Worm (Caenorhabditis elegans) whole organism, young adult: Measurements from ENCODE around the gene nol-10.

Experiments
- F10E7.11 ChIP-seq: sonication (generic microtip); optimal IDR thresholded peaks from 2 replicates; lab custom pipeline; 2017; ENCODE audit warnings: mild to moderate bottlenecking, missing genetic modification characterization, moderate library complexity, missing compliant biosample characterization
- F33H1.4 ChIP-seq: fragments of 200-800 bp; sonication (Bioruptor generic); IDR thresholded peaks from 2 replicates; pipeline ENCODE4 v1.3.6; 2022; ENCODE audit warnings: missing genetic modification reagents, missing genetic modification characterization, missing compliant biosample characterization
- F49E8.2 ChIP-seq: sonication (generic microtip); optimal IDR thresholded peaks from 3 replicates; lab custom pipeline; 2017; ENCODE audit warnings: missing genetic modification characterization, mild to moderate bottlenecking, missing compliant biosample characterization, antibody characterized with exemption, moderate library complexity; ENCODE audit not compliant: insufficient read depth
- F55B11.4 ChIP-seq: sonication (generic microtip); optimal IDR thresholded peaks from 2 replicates; lab custom pipeline; 2016; ENCODE audit warnings: missing compliant biosample characterization, missing genetic modification characterization, borderline replicate concordance; ENCODE audit not compliant: insufficient read depth
- K11D2.4 ChIP-seq: fragments of 200-800 bp; sonication (Bioruptor generic); IDR thresholded peaks from 2 replicates; pipeline ENCODE4 v1.3.6; 2022; ENCODE audit warnings: missing genetic modification reagents, missing genetic modification characterization, missing compliant biosample characterization
- K12H6.12 ChIP-seq: fragments of 200-800 bp; sonication (Bioruptor generic); optimal IDR thresholded peaks from 2 replicates; lab custom pipeline; 2018; ENCODE audit warnings: mild to moderate bottlenecking, missing genetic modification characterization, missing compliant biosample characterization
- T07F8.4 ChIP-seq: sonication (generic microtip); optimal IDR thresholded peaks from 2 replicates; lab custom pipeline; 2016; ENCODE audit warnings: mild to moderate bottlenecking, missing genetic modification characterization, moderate library complexity, missing compliant biosample characterization
- Y53G8AR.9 ChIP-seq: fragments of 200-800 bp; sonication (Bioruptor generic); conservative IDR thresholded peaks from 2 replicates; pipeline ENCODE4 v1.3.6; 2022; ENCODE audit warnings: missing genetic modification reagents, missing genetic modification characterization, missing compliant biosample characterization
- Y67H2A.10 ChIP-seq: fragments of 200-800 bp; sonication (Bioruptor generic); conservative IDR thresholded peaks from 2 replicates; pipeline ENCODE4 v1.3.6; 2022; ENCODE audit warnings: missing genetic modification reagents, missing genetic modification characterization, missing compliant biosample characterization
- Y79H2A.3 ChIP-seq: fragments of 200-800 bp; sonication (Bioruptor generic); conservative IDR thresholded peaks from 2 replicates; pipeline ENCODE4 v1.3.6; 2022; ENCODE audit warnings: missing genetic modification reagents, missing genetic modification characterization, missing compliant biosample characterization
- attf-3 ChIP-seq: fragments of 200-800 bp; sonication (Bioruptor generic); conservative IDR thresholded peaks from 2 replicates; pipeline ENCODE4 v1.3.6; 2022; ENCODE audit warnings: missing genetic modification reagents, missing genetic modification characterization, missing compliant biosample characterization
- attf-5 ChIP-seq: fragments of 200-800 bp; sonication (Bioruptor generic); optimal IDR thresholded peaks from 2 replicates; lab custom pipeline; 2018; ENCODE audit warnings: mild to moderate bottlenecking, missing genetic modification characterization, missing compliant biosample characterization
- attf-6 ChIP-seq: fragments of 200-800 bp; sonication (Bioruptor generic); IDR thresholded peaks from 2 replicates; pipeline ENCODE4 v1.3.6; 2022; ENCODE audit warnings: missing genetic modification reagents, missing genetic modification characterization, missing compliant biosample characterization
- bed-2 ChIP-seq: fragments of 200-800 bp; sonication (Bioruptor generic); IDR thresholded peaks from 2 replicates; pipeline ENCODE4 v1.3.6; 2022; ENCODE audit warnings: missing genetic modification reagents, missing genetic modification characterization, missing compliant biosample characterization
- ceh-27 ChIP-seq: fragments of 200-800 bp; sonication (Bioruptor generic); optimal IDR thresholded peaks from 2 replicates; lab custom pipeline; 2018; ENCODE audit warnings: mild to moderate bottlenecking, missing genetic modification characterization, moderate library complexity, missing compliant biosample characterization
- ceh-79 ChIP-seq: sonication (generic microtip); optimal IDR thresholded peaks from 2 replicates; lab custom pipeline; 2017; ENCODE audit warnings: mild to moderate bottlenecking, missing genetic modification characterization, missing compliant biosample characterization
- die-1 ChIP-seq: sonication (generic microtip); optimal IDR thresholded peaks from 2 replicates; lab custom pipeline; 2016; ENCODE audit warnings: missing genotype, mild to moderate bottlenecking, missing genetic modification characterization, missing compliant biosample characterization
- egl-44 ChIP-seq: fragments of 200-800 bp; sonication (Bioruptor generic); IDR thresholded peaks from 2 replicates; pipeline ENCODE4 v1.3.6; 2022; ENCODE audit warnings: missing genetic modification reagents, missing genetic modification characterization, missing compliant biosample characterization
- egrh-3 ChIP-seq: fragments of 200-800 bp; sonication (Bioruptor generic); IDR thresholded peaks from 2 replicates; pipeline ENCODE4 v1.3.6; 2022; ENCODE audit warnings: missing genetic modification reagents, missing genetic modification characterization, missing compliant biosample characterization
- ekl-4 ChIP-seq: fragments of 200-800 bp; sonication (Bioruptor generic); IDR thresholded peaks from 2 replicates; pipeline ENCODE4 v1.3.6; 2022; ENCODE audit warnings: missing genetic modification reagents, missing genetic modification characterization, missing compliant biosample characterization
- ets-4 ChIP-seq: fragments of 200-800 bp; sonication (Bioruptor generic); optimal IDR thresholded peaks from 2 replicates; lab custom pipeline; 2018; ENCODE audit warnings: mild to moderate bottlenecking, missing genetic modification characterization, missing compliant biosample characterization
- hmg-1.2 ChIP-seq: fragments of 200-800 bp; sonication (Bioruptor generic); IDR thresholded peaks from 2 replicates; pipeline ENCODE4 v1.3.6; 2022; ENCODE audit warnings: missing genetic modification reagents, missing genetic modification characterization, missing compliant biosample characterization
- let-526 ChIP-seq: fragments of 200-800 bp; sonication (Bioruptor generic); IDR thresholded peaks from 2 replicates; pipeline ENCODE4 v1.3.6; 2022; ENCODE audit warnings: missing genetic modification reagents, missing genetic modification characterization, missing compliant biosample characterization
- lin-54 ChIP-seq: fragments of 200-800 bp; sonication (Bioruptor generic); optimal IDR thresholded peaks from 2 replicates; lab custom pipeline; 2018; ENCODE audit warnings: mild to moderate bottlenecking, missing genetic modification characterization, missing compliant biosample characterization
- lir-1 ChIP-seq: fragments of 200-800 bp; sonication (Bioruptor generic); conservative IDR thresholded peaks from 2 replicates; pipeline ENCODE4 v1.3.6; 2022; ENCODE audit warnings: missing genetic modification reagents, missing genetic modification characterization, missing compliant biosample characterization
- lsy-27 ChIP-seq: sonication (generic microtip); optimal IDR thresholded peaks from 2 replicates; lab custom pipeline; 2017; ENCODE audit warnings: missing genetic modification characterization, mild to moderate bottlenecking, missing compliant biosample characterization, antibody characterized with exemption, missing genotype, borderline replicate concordance; ENCODE audit not compliant: insufficient read depth
- madf-3 ChIP-seq: fragments of 200-800 bp; sonication (Bioruptor generic); IDR thresholded peaks from 2 replicates; pipeline ENCODE4 v1.3.6; 2022; ENCODE audit warnings: missing genetic modification reagents, missing genetic modification characterization, missing compliant biosample characterization
- madf-8 ChIP-seq: fragments of 200-800 bp; sonication (Bioruptor generic); conservative IDR thresholded peaks from 2 replicates; pipeline ENCODE4 v1.3.6; 2022; ENCODE audit warnings: missing genetic modification reagents, missing genetic modification characterization, missing compliant biosample characterization
- mcd-1 ChIP-seq: fragments of 200-800 bp; sonication (Bioruptor generic); IDR thresholded peaks from 2 replicates; pipeline ENCODE4 v1.3.6; 2022; ENCODE audit warnings: missing genetic modification reagents, missing genetic modification characterization, missing compliant biosample characterization
- mel-28 ChIP-seq: sonication (generic microtip); optimal IDR thresholded peaks from 2 replicates; lab custom pipeline; 2016; ENCODE audit warnings: borderline replicate concordance, mild to moderate bottlenecking, missing genetic modification characterization, missing compliant biosample characterization
- nfya-2 ChIP-seq: fragments of 200-800 bp; sonication (Bioruptor generic); IDR thresholded peaks from 2 replicates; pipeline ENCODE4 v1.3.6; 2022; ENCODE audit warnings: missing genetic modification reagents, missing genetic modification characterization, missing compliant biosample characterization
- nhr-179 ChIP-seq: sonication (generic microtip); optimal IDR thresholded peaks from 2 replicates; lab custom pipeline; 2016; ENCODE audit warnings: mild to moderate bottlenecking, missing genetic modification characterization, missing compliant biosample characterization
- repo-1 ChIP-seq: sonication (generic microtip); optimal IDR thresholded peaks from 2 replicates; lab custom pipeline; 2017; ENCODE audit warnings: mild to moderate bottlenecking, missing genetic modification characterization, missing compliant biosample characterization
- rpc-1 ChIP-seq, 2 experiments: fragments of 150-350 bp in 1 of 2; sonication (generic microtip) in 1 of 2; optimal IDR thresholded peaks; 2 replicates each; lab custom pipeline; 2014 to 2018; ENCODE audit warnings: missing biosample characterization in 1 of 2, missing genetic modification characterization in 1 of 2, missing genetic modification reagents in 1 of 2, missing genotype in 1 of 2
- snpc-1.3 ChIP-seq: sonication (generic microtip); optimal IDR thresholded peaks from 2 replicates; lab custom pipeline; 2017; ENCODE audit warnings: missing genetic modification characterization, mild to moderate bottlenecking, missing compliant biosample characterization, antibody characterized with exemption, moderate library complexity, missing genotype, missing genetic modification reagents; ENCODE audit not compliant: insufficient read depth
- zfh-2 ChIP-seq: fragments of 200-800 bp; sonication (Bioruptor generic); conservative IDR thresholded peaks from 2 replicates; pipeline ENCODE4 v1.3.6; 2022; ENCODE audit warnings: missing genetic modification reagents, missing genetic modification characterization, missing compliant biosample characterization
- ztf-18 ChIP-seq: sonication (generic microtip); optimal IDR thresholded peaks from 2 replicates; lab custom pipeline; 2016; ENCODE audit warnings: missing genotype, mild to moderate bottlenecking, missing genetic modification characterization, missing compliant biosample characterization
- ztf-22 ChIP-seq: fragments of 200-800 bp; sonication (Bioruptor generic); optimal IDR thresholded peaks from 2 replicates; lab custom pipeline; 2018; ENCODE audit warnings: mild to moderate bottlenecking, missing genetic modification characterization, moderate library complexity, missing compliant biosample characterization

The nol-10 gene

ce11 chrIV:7608111-7608510, 27.7 kb downstream of the nol-10 start:
- TF ChIP-seq F10E7.11: no peak
- TF ChIP-seq lsy-27 (tag; lab: Kevin White, UChicago): no peak
- no peak for TF ChIP-seq attf-3 (GFP tag; lab: Robert Waterston, UW)
- no peak for TF ChIP-seq attf-5 (GFP tag; lab: Kevin White, UChicago)
- TF ChIP-seq mcd-1: no peak
- TF ChIP-seq F33H1.4 (GFP tag; lab: Robert Waterston, UW): no peak
- TF ChIP-seq repo-1 (tag; lab: Kevin White, UChicago): no peak
- TF ChIP-seq Y67H2A.10 (GFP tag; lab: Robert Waterston, UW): no peak
- TF ChIP-seq, all 124 proteins: peak for 0

DNA sequence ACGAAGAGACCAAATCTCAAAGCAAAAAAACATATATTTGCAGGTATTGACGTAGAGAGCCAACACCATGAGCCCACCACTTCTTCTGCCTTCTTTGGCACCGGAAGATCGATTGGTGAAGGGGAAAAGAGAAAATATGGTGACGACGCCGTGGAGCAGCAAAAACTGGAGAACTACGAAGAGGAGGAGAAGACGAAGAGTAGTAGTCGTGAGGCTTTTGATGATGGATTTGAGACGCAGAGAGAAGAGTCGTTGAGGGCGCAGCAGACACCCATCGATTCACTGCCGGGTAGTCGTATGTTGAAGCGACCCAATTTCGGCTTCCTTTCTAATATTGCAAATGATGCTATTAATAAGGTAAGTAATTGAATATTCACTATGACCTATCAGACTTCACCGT, 31.0 kb downstream of the nol-10 start:
- TF ChIP-seq zfh-2 (peak; percentile 32; the same call in 1 of the 2 replicates), let-526 (GFP tag; lab: Robert Waterston, UW) (no peak)

DNA sequence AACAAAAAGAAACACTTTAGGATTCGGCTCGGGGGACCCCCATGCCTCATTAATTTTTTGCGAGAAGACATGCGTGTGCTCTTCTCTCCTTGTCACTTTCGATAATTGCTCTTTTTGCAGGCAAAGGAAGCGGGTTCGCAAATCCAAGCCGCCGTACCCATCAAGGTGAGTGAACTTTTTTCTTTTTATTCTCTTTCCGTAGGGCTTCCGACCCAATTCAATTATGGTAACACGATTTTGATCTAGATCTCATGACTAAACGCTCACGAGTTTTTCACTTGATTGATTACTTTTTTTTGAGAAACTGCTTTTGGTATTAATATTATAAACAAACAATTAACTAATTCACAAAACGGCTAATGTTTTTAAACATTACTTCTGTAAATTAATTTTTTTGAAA, 32.1 kb downstream of the nol-10 start:
- no peak for TF ChIP-seq T07F8.4 (tag; lab: Kevin White, UChicago)

ce11 chrIV:7619261-7619660, 38.9 kb downstream of the nol-10 start:
- TF ChIP-seq hmg-1.2 (GFP tag; lab: Robert Waterston, UW) (peak; percentile 35; the same call in 1 of the 2 replicates), ceh-27 (peak; percentile 24), lir-1 (GFP tag; lab: Robert Waterston, UW) (no peak), egrh-3 (GFP tag; lab: Robert Waterston, UW) (peak; percentile 76; the same call in 1 of the 2 replicates), zfh-2 (peak; percentile 95), mcd-1 (peak; percentile 33; the same call in 1 of the 2 replicates), mel-28 (tag; lab: Kevin White, UChicago) (no peak), K12H6.12 (tag; lab: Kevin White, UChicago) (peak; percentile 3), nfya-2 (GFP tag; lab: Robert Waterston, UW) (no peak), K11D2.4 (GFP tag; lab: Robert Waterston, UW) (0 out of 2 replicates have a peak, but pooled peaks have one; percentile 13)

DNA sequence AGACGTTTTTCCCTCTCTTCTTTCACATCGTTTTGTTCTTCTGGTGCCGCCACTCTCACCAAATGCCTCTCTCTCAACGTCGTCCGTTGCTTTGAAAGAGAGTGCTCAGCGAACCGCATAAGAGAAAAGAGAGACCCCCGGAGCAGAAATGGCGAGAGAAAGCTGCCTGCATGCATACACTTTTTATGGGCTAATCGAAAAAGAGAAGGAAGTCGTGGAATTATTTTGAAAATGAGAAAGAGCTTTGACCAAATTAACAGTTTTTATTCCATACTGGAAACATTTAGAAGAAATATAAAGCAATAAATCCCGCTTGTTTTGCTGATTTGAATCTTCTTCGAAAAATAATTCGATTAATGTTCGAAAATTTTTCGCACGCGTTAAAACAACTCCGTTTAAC, 40.1 kb downstream of the nol-10 start:
- TF ChIP-seq ztf-22 (GFP tag; lab: Kevin White, UChicago): no peak
- TF ChIP-seq madf-8: no peak
- no peak for TF ChIP-seq hmg-1.2 (GFP tag; lab: Robert Waterston, UW)
- no peak for TF ChIP-seq lir-1 (GFP tag; lab: Robert Waterston, UW)
- TF ChIP-seq ets-4: no peak
- TF ChIP-seq madf-3 (GFP tag; lab: Robert Waterston, UW): no peak
- TF ChIP-seq ztf-18 (tag; lab: Kevin White, UChicago): no peak
- TF ChIP-seq, all 124 proteins: peak for 0

- TF ChIP-seq rpc-1 (optimal IDR thresholded peaks at IDR 0.05; lab: Kevin White, UChicago) (no peak), rpc-1 (tag; optimal IDR thresholded peaks at IDR 0.05; lab: Kevin White, UChicago) (no peak), F55B11.4 (tag; lab: Kevin White, UChicago) (no peak), ceh-79 (tag; lab: Kevin White, UChicago) (no peak), die-1 (tag; lab: Kevin White, UChicago) (no peak), Y53G8AR.9 (GFP tag; lab: Robert Waterston, UW) (no peak), egl-44 (no peak), ceh-27 (no peak), Y79H2A.3 (GFP tag; lab: Robert Waterston, UW) (no peak), attf-6 (GFP tag; lab: Robert Waterston, UW) (no peak), lin-54 (GFP tag; lab: Kevin White, UChicago) (no peak), snpc-1.3 (no peak), bed-2 (GFP tag; lab: Robert Waterston, UW) (no peak), ekl-4 (GFP tag; lab: Robert Waterston, UW) (no peak), nhr-179 (tag; lab: Kevin White, UChicago) (no peak), zfh-2 (no peak), F49E8.2 (no peak), mel-28 (tag; lab: Kevin White, UChicago) (no peak)
Measured at ce11 chrIV:7623078-7623477, 42.7 kb downstream of the nol-10 start.
